Worm (Caenorhabditis elegans) whole organism, L1 larva: ENCODE measurements around the gene mob-4.

Experiments used
- C04F5.9 ChIP-seq: sonication (generic microtip); optimal IDR thresholded peaks from 2 replicates; lab custom pipeline; 2016; ENCODE audit warnings: missing genetic modification characterization, missing compliant biosample characterization
- C16A3.4 ChIP-seq: fragments of 150-350 bp; optimal IDR thresholded peaks from 2 replicates; lab custom pipeline; 2014; ENCODE audit warnings: missing biosample characterization, missing genetic modification characterization
- C34B4.2 ChIP-seq: sonication (generic microtip); optimal IDR thresholded peaks from 2 replicates; lab custom pipeline; 2017; ENCODE audit warnings: mild to moderate bottlenecking, missing genetic modification characterization, missing compliant biosample characterization
- aha-1 ChIP-seq: fragments of 150-350 bp; optimal IDR thresholded peaks from 2 replicates; lab custom pipeline; 2014; ENCODE audit warnings: missing biosample characterization, missing genetic modification characterization
- aly-2 ChIP-seq: fragments of 150-350 bp; optimal IDR thresholded peaks from 2 replicates; lab custom pipeline; 2014; ENCODE audit warnings: missing biosample characterization, missing genetic modification characterization
- ama-1 ChIP-seq: fragments of 150-350 bp; optimal IDR thresholded peaks from 2 replicates; lab custom pipeline; 2014
- ceh-8 ChIP-seq: fragments of 200-800 bp; sonication (Bioruptor generic); optimal IDR thresholded peaks from 2 replicates; lab custom pipeline; 2018; ENCODE audit warnings: mild to moderate bottlenecking, missing genetic modification characterization, moderate library complexity, missing compliant biosample characterization
- ceh-82 ChIP-seq, 3 experiments: fragments of 150-350 bp in 1 of 3; sonication (generic microtip) in 2 of 3; optimal IDR thresholded peaks; 2 replicates each; lab custom pipeline; 2014 to 2017; ENCODE audit warnings: missing biosample characterization in 3 of 3, missing genetic modification characterization in 3 of 3
- ceh-90 ChIP-seq: sonication (generic microtip); optimal IDR thresholded peaks from 2 replicates; lab custom pipeline; 2016; ENCODE audit warnings: missing genetic modification characterization, missing compliant biosample characterization
- ces-1 ChIP-seq: fragments of 150-350 bp; optimal IDR thresholded peaks from 2 replicates; lab custom pipeline; 2014; ENCODE audit warnings: missing biosample characterization, missing genetic modification reagents, missing genetic modification characterization
- dsc-1 ChIP-seq: sonication (generic microtip); optimal IDR thresholded peaks from 2 replicates; lab custom pipeline; 2016; ENCODE audit warnings: mild to moderate bottlenecking, missing genetic modification characterization, missing compliant biosample characterization
- egl-13 ChIP-seq: sonication (generic microtip); optimal IDR thresholded peaks from 2 replicates; lab custom pipeline; 2016; ENCODE audit warnings: missing genotype, missing genetic modification reagents, missing genetic modification characterization, missing compliant biosample characterization
- elt-2 ChIP-seq: sonication (generic microtip); optimal IDR thresholded peaks from 2 replicates; lab custom pipeline; 2016; ENCODE audit warnings: missing genetic modification characterization, mild to moderate bottlenecking, inconsistent platforms, missing compliant biosample characterization, missing genetic modification reagents
- elt-3 ChIP-seq, 6 experiments: fragments of 150-350 bp in 1 of 6; sonication (generic microtip); optimal IDR thresholded peaks; 2 replicates each; lab custom pipeline; 2017 to 2018; ENCODE audit warnings: missing biosample characterization in 6 of 6, missing genetic modification characterization in 6 of 6, inconsistent platforms in 1 of 6
- ets-5 ChIP-seq: fragments of 200-800 bp; sonication (Bioruptor generic); IDR thresholded peaks from 2 replicates; pipeline ENCODE4 v1.3.6; 2022; ENCODE audit warnings: missing genetic modification characterization, missing compliant biosample characterization
- fkh-10 ChIP-seq: sonication (generic microtip); optimal IDR thresholded peaks from 2 replicates; lab custom pipeline; 2017; ENCODE audit warnings: missing biosample characterization, missing genetic modification reagents, missing genetic modification characterization
- grh-1 ChIP-seq: fragments of 200-800 bp; sonication (Bioruptor generic); IDR thresholded peaks from 2 replicates; pipeline ENCODE4 v1.3.6; 2022; ENCODE audit warnings: missing genetic modification reagents, missing genetic modification characterization, missing compliant biosample characterization
- hlh-4 ChIP-seq: sonication (generic microtip); optimal IDR thresholded peaks from 2 replicates; lab custom pipeline; 2016; ENCODE audit warnings: mild to moderate bottlenecking, missing genetic modification characterization, missing compliant biosample characterization
- hpl-2 ChIP-seq: fragments of 150-350 bp; optimal IDR thresholded peaks from 2 replicates; lab custom pipeline; 2014; ENCODE audit warnings: missing biosample characterization, missing genetic modification reagents, missing genetic modification characterization
- irx-1 ChIP-seq: sonication (generic microtip); optimal IDR thresholded peaks from 2 replicates; lab custom pipeline; 2016; ENCODE audit warnings: missing genetic modification characterization, missing compliant biosample characterization
- isw-1 ChIP-seq: fragments of 200-800 bp; sonication (Bioruptor generic); IDR thresholded peaks from 2 replicates; pipeline ENCODE4 v1.3.6; 2022; ENCODE audit warnings: missing genetic modification characterization, missing compliant biosample characterization
- lin-14 ChIP-seq: fragments of 200-800 bp; sonication (Bioruptor generic); optimal IDR thresholded peaks from 2 replicates; lab custom pipeline; 2018; ENCODE audit warnings: mild to moderate bottlenecking, missing genetic modification characterization, moderate library complexity, missing compliant biosample characterization
- lin-15B ChIP-seq: fragments of 150-350 bp; sonication (generic microtip); optimal IDR thresholded peaks from 3 replicates; lab custom pipeline; 2014; ENCODE audit warnings: missing biosample characterization, missing genetic modification characterization
- lin-39 ChIP-seq: fragments of 150-350 bp; optimal IDR thresholded peaks from 2 replicates; lab custom pipeline; 2014; ENCODE audit warnings: missing biosample characterization, missing genetic modification reagents, missing genetic modification characterization
- lsy-2 ChIP-seq, 2 experiments: fragments of 150-350 bp; optimal IDR thresholded peaks; 2 replicates each; lab custom pipeline; 2014; ENCODE audit warnings: missing biosample characterization in 2 of 2, missing genetic modification characterization in 2 of 2
- mab-9 ChIP-seq: fragments of 200-800 bp; sonication (Bioruptor generic); IDR thresholded peaks from 2 replicates; pipeline ENCODE4 v1.3.6; 2022; ENCODE audit warnings: missing genetic modification reagents, missing genetic modification characterization, missing compliant biosample characterization
- mdl-1 ChIP-seq, 2 experiments: fragments of 150-350 bp; optimal IDR thresholded peaks; 2 replicates each; lab custom pipeline; 2014 to 2017; ENCODE audit warnings: missing biosample characterization in 2 of 2, missing genetic modification characterization in 2 of 2, inconsistent platforms in 1 of 2
- mef-2 ChIP-seq: fragments of 150-350 bp; optimal IDR thresholded peaks from 2 replicates; lab custom pipeline; 2014; ENCODE audit warnings: missing biosample characterization, missing genetic modification characterization
- mep-1 ChIP-seq: fragments of 150-350 bp; optimal IDR thresholded peaks from 2 replicates; lab custom pipeline; 2014; ENCODE audit warnings: missing biosample characterization, missing genetic modification characterization
- nhr-11 ChIP-seq: fragments of 150-350 bp; optimal IDR thresholded peaks from 2 replicates; lab custom pipeline; 2014; ENCODE audit warnings: missing biosample characterization, missing genetic modification characterization
- nhr-12 ChIP-seq: sonication (generic microtip); optimal IDR thresholded peaks from 2 replicates; lab custom pipeline; 2017; ENCODE audit warnings: missing biosample characterization, missing genetic modification characterization
- nhr-20 ChIP-seq: sonication (generic microtip); optimal IDR thresholded peaks from 2 replicates; lab custom pipeline; 2016; ENCODE audit warnings: mild to moderate bottlenecking, missing genetic modification characterization, missing compliant biosample characterization
- nhr-28 ChIP-seq: fragments of 150-350 bp; optimal IDR thresholded peaks from 2 replicates; lab custom pipeline; 2014; ENCODE audit warnings: missing biosample characterization, missing genetic modification characterization
- nhr-47 ChIP-seq: sonication (generic microtip); optimal IDR thresholded peaks from 2 replicates; lab custom pipeline; 2016; ENCODE audit warnings: mild to moderate bottlenecking, missing genetic modification characterization, moderate library complexity, missing compliant biosample characterization
- nhr-71 ChIP-seq: sonication (generic microtip); optimal IDR thresholded peaks from 2 replicates; lab custom pipeline; 2016; ENCODE audit warnings: mild to moderate bottlenecking, missing genetic modification characterization, moderate library complexity, missing compliant biosample characterization
- nhr-76 ChIP-seq: sonication (generic microtip); optimal IDR thresholded peaks from 2 replicates; lab custom pipeline; 2017; ENCODE audit warnings: missing biosample characterization, missing genetic modification characterization
- nhr-77 ChIP-seq: fragments of 150-350 bp; optimal IDR thresholded peaks from 2 replicates; lab custom pipeline; 2014; ENCODE audit warnings: missing biosample characterization, missing genetic modification characterization
- nhr-84 ChIP-seq: sonication (generic microtip); optimal IDR thresholded peaks from 2 replicates; lab custom pipeline; 2017; ENCODE audit warnings: missing biosample characterization, missing genetic modification characterization
- pag-3 ChIP-seq: sonication (generic microtip); optimal IDR thresholded peaks from 2 replicates; lab custom pipeline; 2017; ENCODE audit warnings: missing genetic modification characterization, mild to moderate bottlenecking, missing compliant biosample characterization, antibody characterized with exemption, borderline replicate concordance; ENCODE audit not compliant: insufficient read depth
- pqm-1 ChIP-seq: sonication (generic microtip); optimal IDR thresholded peaks from 3 replicates; lab custom pipeline; 2017; ENCODE audit warnings: missing biosample characterization, missing genetic modification characterization
- rnt-1 ChIP-seq: sonication (generic microtip); optimal IDR thresholded peaks from 2 replicates; lab custom pipeline; 2016; ENCODE audit warnings: mild to moderate bottlenecking, missing genetic modification characterization, moderate library complexity, missing compliant biosample characterization
- skn-1 ChIP-seq: fragments of 150-350 bp; optimal IDR thresholded peaks from 2 replicates; lab custom pipeline; 2014; ENCODE audit warnings: missing biosample characterization, missing genetic modification characterization
- sox-4 ChIP-seq: sonication (generic microtip); optimal IDR thresholded peaks from 2 replicates; lab custom pipeline; 2016; ENCODE audit warnings: missing genetic modification characterization, missing compliant biosample characterization
- sup-37 ChIP-seq: fragments of 200-800 bp; sonication (Bioruptor generic); optimal IDR thresholded peaks from 2 replicates; lab custom pipeline; 2018; ENCODE audit warnings: mild to moderate bottlenecking, missing genetic modification characterization, missing compliant biosample characterization
- swsn-7 ChIP-seq: sonication (generic microtip); optimal IDR thresholded peaks from 2 replicates; lab custom pipeline; 2016; ENCODE audit warnings: missing genetic modification characterization, missing compliant biosample characterization
- tbx-2 ChIP-seq: sonication (generic microtip); optimal IDR thresholded peaks from 2 replicates; lab custom pipeline; 2016; ENCODE audit warnings: missing genetic modification characterization, missing compliant biosample characterization
- unc-30 ChIP-seq: sonication (generic microtip); optimal IDR thresholded peaks from 2 replicates; lab custom pipeline; 2017; ENCODE audit warnings: missing biosample characterization, missing genetic modification characterization
- unc-86 ChIP-seq: sonication (generic microtip); optimal IDR thresholded peaks from 2 replicates; lab custom pipeline; 2016; ENCODE audit warnings: missing genetic modification characterization, missing compliant biosample characterization
- unc-98 ChIP-seq: fragments of 200-800 bp; sonication (Bioruptor generic); IDR thresholded peaks from 2 replicates; pipeline ENCODE4 v1.3.6; 2022; ENCODE audit warnings: missing genetic modification characterization, missing compliant biosample characterization
- vab-15 ChIP-seq: sonication (generic microtip); optimal IDR thresholded peaks from 2 replicates; lab custom pipeline; 2017; ENCODE audit warnings: missing genotype, mild to moderate bottlenecking, missing genetic modification characterization, missing compliant biosample characterization
- xbp-1 ChIP-seq: sonication (generic microtip); optimal IDR thresholded peaks from 2 replicates; lab custom pipeline; 2016; ENCODE audit warnings: missing genetic modification characterization, missing compliant biosample characterization
- ztf-4 ChIP-seq: fragments of 150-350 bp; optimal IDR thresholded peaks from 2 replicates; lab custom pipeline; 2014; ENCODE audit warnings: missing biosample characterization, missing genetic modification characterization

Gene mob-4

DNA sequence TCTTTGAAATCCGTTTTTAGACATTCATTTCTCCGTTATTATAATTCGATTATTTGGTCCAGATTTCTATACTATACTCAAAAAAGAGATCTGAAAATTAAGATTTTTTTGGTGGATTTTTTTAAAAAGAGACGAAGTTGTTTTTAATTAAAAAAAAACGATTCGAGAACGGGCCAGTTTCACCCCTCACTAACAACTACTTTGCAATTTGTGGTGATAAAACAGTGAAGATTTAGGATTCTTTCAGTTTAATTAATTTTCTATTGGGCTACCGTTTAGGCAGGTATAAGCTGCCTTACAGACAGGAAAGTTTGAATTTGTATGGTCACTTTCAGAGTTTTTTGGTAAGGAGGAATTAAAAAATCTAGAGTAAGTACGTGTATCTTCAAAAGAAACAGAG is 23.8 kb upstream of the mob-4 start, which contains the start of gene unc-36:
TSS of gene unc-36 (minus strand) at position 101 of the 400 bp plus-strand sequence.
- no peak for TF ChIP-seq elt-3 (tag; optimal IDR thresholded peaks at IDR 0.05; lab: Kevin White, UChicago)
- no peak for TF ChIP-seq ceh-8 (GFP tag; lab: Kevin White, UChicago)
- TF ChIP-seq lin-15B (tag; lab: Kevin White, UChicago): no peak
- TF ChIP-seq nhr-76 (tag; lab: Kevin White, UChicago): no peak
- no peak for TF ChIP-seq mab-9 (GFP tag; lab: Robert Waterston, UW)
- no peak for TF ChIP-seq unc-98 (GFP tag; lab: Robert Waterston, UW)
- no peak for TF ChIP-seq aly-2
- no peak for TF ChIP-seq tbx-2 (tag; lab: Kevin White, UChicago)
- TF ChIP-seq mdl-1 (tag; optimal IDR thresholded peaks at IDR 0.05; lab: Kevin White, UChicago): no peak
- no peak for TF ChIP-seq ets-5 (GFP tag; lab: Robert Waterston, UW)
- no peak for TF ChIP-seq grh-1 (GFP tag; lab: Robert Waterston, UW)

DNA sequence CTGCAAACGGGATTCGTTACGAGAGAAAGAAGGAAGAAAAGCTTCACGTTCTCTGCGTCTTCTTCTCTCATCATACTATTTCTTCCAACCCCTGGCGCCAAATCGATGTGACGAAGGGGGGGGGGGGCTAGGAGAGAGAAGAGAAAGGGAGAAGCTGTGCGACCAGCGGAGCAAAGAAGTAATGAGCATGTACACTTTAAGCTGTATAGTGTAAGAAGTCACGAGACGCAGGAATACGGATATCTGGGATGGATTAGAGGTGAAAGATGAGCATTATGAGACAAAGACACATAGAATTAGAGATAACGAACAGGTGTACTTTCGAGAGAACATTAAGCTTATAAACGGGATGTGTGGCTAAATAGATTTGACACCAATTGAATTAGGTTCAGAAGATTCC is 23.1 kb upstream of the mob-4 start:
- TF ChIP-seq nhr-12 (tag; lab: Kevin White, UChicago) (no peak), pag-3 (no peak), unc-86 (peak; percentile 60), rnt-1 (peak; percentile 45), vab-15 (tag; lab: Kevin White, UChicago) (no peak), nhr-47 (tag; lab: Kevin White, UChicago) (no peak), C04F5.9 (tag; lab: Kevin White, UChicago) (no peak), ztf-4 (peak; percentile 25), elt-3 (tag; optimal IDR thresholded peaks at IDR 0.05; lab: Kevin White, UChicago) (no peak), irx-1 (tag; lab: Kevin White, UChicago) (no peak), C34B4.2 (tag; lab: Kevin White, UChicago) (no peak), elt-2 (tag; lab: Kevin White, UChicago) (no peak), hlh-4 (tag; lab: Kevin White, UChicago) (no peak), hpl-2 (GFP tag; lab: Kevin White, UChicago) (no peak), ceh-90 (no peak), skn-1 (tag; lab: Kevin White, UChicago) (peak; percentile 42), ceh-8 (GFP tag; lab: Kevin White, UChicago) (no peak), xbp-1 (peak; percentile 3), mep-1 (tag; lab: Kevin White, UChicago) (peak; percentile 26), nhr-84 (tag; lab: Kevin White, UChicago) (no peak), nhr-28 (tag; lab: Kevin White, UChicago) (no peak), nhr-71 (tag; lab: Kevin White, UChicago) (peak; percentile 76), fkh-10 (GFP tag; lab: Kevin White, UChicago) (peak; percentile 30), dsc-1 (tag; lab: Kevin White, UChicago) (peak; percentile 76), sup-37 (GFP tag; lab: Kevin White, UChicago) (no peak), pqm-1 (no peak), grh-1 (GFP tag; lab: Robert Waterston, UW) (no peak), lin-39 (no peak), ama-1 (lab: Kevin White, UChicago) (no peak), C16A3.4 (tag; lab: Kevin White, UChicago) (no peak), nhr-20 (tag; lab: Kevin White, UChicago) (peak; percentile 26), nhr-77 (tag; lab: Kevin White, UChicago) (no peak), nhr-11 (tag; lab: Kevin White, UChicago) (no peak), unc-30 (tag; lab: Kevin White, UChicago) (no peak), ceh-82 (tag; optimal IDR thresholded peaks at IDR 0.05; lab: Kevin White, UChicago) (peak in 2 of 3 experiments; percentile 17 to 55), aha-1 (tag; lab: Kevin White, UChicago) (no peak), unc-98 (GFP tag; lab: Robert Waterston, UW) (0 out of 2 replicates have a peak, but pooled peaks have one; percentile 10), mef-2 (tag; lab: Kevin White, UChicago) (no peak), ces-1 (GFP tag; lab: Kevin White, UChicago) (no peak), lsy-2 (tag; optimal IDR thresholded peaks at IDR 0.05; lab: Kevin White, UChicago) (peak; percentile 52 to 57), isw-1 (peak; percentile 31), swsn-7 (peak; percentile 56), egl-13 (tag; lab: Kevin White, UChicago) (peak; percentile 58), sox-4 (no peak), lin-14 (GFP tag; lab: Kevin White, UChicago) (peak; percentile 94)
